Worm (Caenorhabditis elegans) whole organism, young adult: ENCODE data around the gene T12A2.3.

ENCODE experiments used
- B0336.3 ChIP-seq: fragments of 200-800 bp; sonication (Bioruptor generic); IDR thresholded peaks from 2 replicates; pipeline ENCODE4 v1.3.6; 2022; ENCODE audit warnings: missing genetic modification characterization, missing compliant biosample characterization
- F39B2.1 ChIP-seq: fragments of 200-800 bp; sonication (Bioruptor generic); IDR thresholded peaks from 2 replicates; pipeline ENCODE4 v1.3.6; 2022; ENCODE audit warnings: missing genetic modification reagents, missing genetic modification characterization, missing compliant biosample characterization
- F49E8.2 ChIP-seq: sonication (generic microtip); optimal IDR thresholded peaks from 3 replicates; lab custom pipeline; 2017; ENCODE audit warnings: missing genetic modification characterization, mild to moderate bottlenecking, missing compliant biosample characterization, antibody characterized with exemption, moderate library complexity; ENCODE audit not compliant: insufficient read depth
- F55B11.4 ChIP-seq: sonication (generic microtip); optimal IDR thresholded peaks from 2 replicates; lab custom pipeline; 2016; ENCODE audit warnings: missing compliant biosample characterization, missing genetic modification characterization, borderline replicate concordance; ENCODE audit not compliant: insufficient read depth
- F57A8.1 ChIP-seq: fragments of 200-800 bp; sonication (Bioruptor generic); optimal IDR thresholded peaks from 2 replicates; lab custom pipeline; 2018; ENCODE audit warnings: mild to moderate bottlenecking, missing genetic modification characterization, moderate library complexity, missing compliant biosample characterization
- Y95B8A.8 ChIP-seq: fragments of 200-800 bp; sonication (Bioruptor generic); IDR thresholded peaks from 2 replicates; pipeline ENCODE4 v1.3.6; 2022; ENCODE audit warnings: missing genetic modification reagents, missing genetic modification characterization, missing compliant biosample characterization
- ama-1 ChIP-seq, 3 experiments: fragments of 150-350 bp in 1 of 3; sonication (generic microtip) in 2 of 3; optimal IDR thresholded peaks; 2 replicates each; lab custom pipeline; 2014 to 2018; ENCODE audit warnings: missing biosample characterization in 2 of 3, missing genetic modification characterization in 2 of 3, missing genetic modification reagents in 2 of 3
- aptf-2 ChIP-seq: fragments of 200-800 bp; sonication (Bioruptor generic); conservative IDR thresholded peaks from 2 replicates; pipeline ENCODE4 v1.3.6; 2022; ENCODE audit warnings: missing genetic modification reagents, missing genetic modification characterization, missing compliant biosample characterization
- attf-3 ChIP-seq: fragments of 200-800 bp; sonication (Bioruptor generic); conservative IDR thresholded peaks from 2 replicates; pipeline ENCODE4 v1.3.6; 2022; ENCODE audit warnings: missing genetic modification reagents, missing genetic modification characterization, missing compliant biosample characterization
- die-1 ChIP-seq: sonication (generic microtip); optimal IDR thresholded peaks from 2 replicates; lab custom pipeline; 2016; ENCODE audit warnings: missing genotype, mild to moderate bottlenecking, missing genetic modification characterization, missing compliant biosample characterization
- efl-1 ChIP-seq: fragments of 150-350 bp; optimal IDR thresholded peaks from 2 replicates; lab custom pipeline; 2014; ENCODE audit warnings: missing biosample characterization, missing genetic modification reagents, missing genetic modification characterization
- egl-44 ChIP-seq: fragments of 200-800 bp; sonication (Bioruptor generic); IDR thresholded peaks from 2 replicates; pipeline ENCODE4 v1.3.6; 2022; ENCODE audit warnings: missing genetic modification reagents, missing genetic modification characterization, missing compliant biosample characterization
- ekl-4 ChIP-seq: fragments of 200-800 bp; sonication (Bioruptor generic); IDR thresholded peaks from 2 replicates; pipeline ENCODE4 v1.3.6; 2022; ENCODE audit warnings: missing genetic modification reagents, missing genetic modification characterization, missing compliant biosample characterization
- hlh-26 ChIP-seq: fragments of 200-800 bp; sonication (Bioruptor generic); conservative IDR thresholded peaks from 2 replicates; pipeline ENCODE4 v1.3.6; 2022; ENCODE audit warnings: missing genetic modification reagents, missing genetic modification characterization, missing compliant biosample characterization
- hmg-1.2 ChIP-seq: fragments of 200-800 bp; sonication (Bioruptor generic); IDR thresholded peaks from 2 replicates; pipeline ENCODE4 v1.3.6; 2022; ENCODE audit warnings: missing genetic modification reagents, missing genetic modification characterization, missing compliant biosample characterization
- hrde-1 ChIP-seq: sonication (generic microtip); optimal IDR thresholded peaks from 2 replicates; lab custom pipeline; 2016; ENCODE audit warnings: missing genetic modification characterization, mild to moderate bottlenecking, missing compliant biosample characterization, moderate library complexity, missing genotype, missing genetic modification reagents, borderline replicate concordance
- hsf-1 ChIP-seq: fragments of 200-800 bp; sonication (Bioruptor generic); IDR thresholded peaks from 2 replicates; pipeline ENCODE4 v1.3.6; 2022; ENCODE audit warnings: missing genetic modification reagents, missing genetic modification characterization, missing compliant biosample characterization
- lin-26 ChIP-seq: fragments of 200-800 bp; sonication (Bioruptor generic); IDR thresholded peaks from 2 replicates; pipeline ENCODE4 v1.3.6; 2022; ENCODE audit warnings: missing genetic modification reagents, missing genetic modification characterization, missing compliant biosample characterization
- lsl-1 ChIP-seq: fragments of 200-800 bp; sonication (Bioruptor generic); optimal IDR thresholded peaks from 2 replicates; lab custom pipeline; 2018; ENCODE audit warnings: mild to moderate bottlenecking, missing genetic modification characterization, moderate library complexity, missing compliant biosample characterization
- madf-3 ChIP-seq: fragments of 200-800 bp; sonication (Bioruptor generic); IDR thresholded peaks from 2 replicates; pipeline ENCODE4 v1.3.6; 2022; ENCODE audit warnings: missing genetic modification reagents, missing genetic modification characterization, missing compliant biosample characterization
- nfya-2 ChIP-seq: fragments of 200-800 bp; sonication (Bioruptor generic); IDR thresholded peaks from 2 replicates; pipeline ENCODE4 v1.3.6; 2022; ENCODE audit warnings: missing genetic modification reagents, missing genetic modification characterization, missing compliant biosample characterization
- nhr-80 ChIP-seq: sonication (generic microtip); optimal IDR thresholded peaks from 2 replicates; lab custom pipeline; 2016; ENCODE audit warnings: missing genetic modification characterization, missing compliant biosample characterization
- nhr-90 ChIP-seq: sonication (generic microtip); optimal IDR thresholded peaks from 2 replicates; lab custom pipeline; 2016; ENCODE audit warnings: missing genotype, mild to moderate bottlenecking, missing genetic modification characterization, missing compliant biosample characterization
- pbrm-1 ChIP-seq: fragments of 200-800 bp; sonication (Bioruptor generic); IDR thresholded peaks from 2 replicates; pipeline ENCODE4 v1.3.6; 2022; ENCODE audit warnings: missing genetic modification reagents, missing genetic modification characterization, missing compliant biosample characterization
- pha-4 ChIP-seq: fragments of 150-350 bp; sonication (generic microtip); optimal IDR thresholded peaks from 2 replicates; lab custom pipeline; 2014; ENCODE audit warnings: missing biosample characterization, missing genetic modification reagents, missing genetic modification characterization
- rcor-1 ChIP-seq: fragments of 200-800 bp; sonication (Bioruptor generic); IDR thresholded peaks from 2 replicates; pipeline ENCODE4 v1.3.6; 2022; ENCODE audit warnings: missing genetic modification reagents, missing genetic modification characterization, missing compliant biosample characterization
- repo-1 ChIP-seq: sonication (generic microtip); optimal IDR thresholded peaks from 2 replicates; lab custom pipeline; 2017; ENCODE audit warnings: mild to moderate bottlenecking, missing genetic modification characterization, missing compliant biosample characterization
- sea-2 ChIP-seq: fragments of 200-800 bp; sonication (Bioruptor generic); IDR thresholded peaks from 2 replicates; pipeline ENCODE4 v1.3.6; 2022; ENCODE audit warnings: missing genetic modification characterization, missing compliant biosample characterization
- snpc-1.1 ChIP-seq: sonication (generic microtip); optimal IDR thresholded peaks from 2 replicates; lab custom pipeline; 2017; ENCODE audit warnings: missing genetic modification characterization, mild to moderate bottlenecking, missing compliant biosample characterization, antibody characterized with exemption, moderate library complexity, missing genotype, missing genetic modification reagents; ENCODE audit not compliant: insufficient read depth
- snpc-1.3 ChIP-seq: sonication (generic microtip); optimal IDR thresholded peaks from 2 replicates; lab custom pipeline; 2017; ENCODE audit warnings: missing genetic modification characterization, mild to moderate bottlenecking, missing compliant biosample characterization, antibody characterized with exemption, moderate library complexity, missing genotype, missing genetic modification reagents; ENCODE audit not compliant: insufficient read depth
- snpc-3.4 ChIP-seq: sonication (generic microtip); optimal IDR thresholded peaks from 2 replicates; lab custom pipeline; 2017; ENCODE audit warnings: missing genetic modification characterization, mild to moderate bottlenecking, missing compliant biosample characterization, antibody characterized with exemption, moderate library complexity, missing genotype, missing genetic modification reagents
- snpc-4 ChIP-seq, 5 experiments: fragments of 150-350 bp in 1 of 5; sonication (generic microtip) in 4 of 5; optimal IDR thresholded peaks; 2 replicates each; lab custom pipeline; 2014 to 2018; ENCODE audit warnings: missing genetic modification characterization in 5 of 5, missing biosample characterization in 3 of 5, antibody characterized with exemption in 2 of 5, mild to moderate bottlenecking in 2 of 5, missing compliant biosample characterization in 2 of 5, missing genotype in 2 of 5, moderate library complexity in 2 of 5, missing genetic modification reagents in 1 of 5
- sptf-2 ChIP-seq: fragments of 200-800 bp; sonication (Bioruptor generic); optimal IDR thresholded peaks from 2 replicates; lab custom pipeline; 2018; ENCODE audit warnings: mild to moderate bottlenecking, missing genetic modification characterization, missing compliant biosample characterization
- tbp1 ChIP-seq: fragments of 200-800 bp; sonication (Bioruptor generic); optimal IDR thresholded peaks from 2 replicates; lab custom pipeline; 2018; ENCODE audit warnings: mild to moderate bottlenecking, missing genetic modification characterization, missing compliant biosample characterization
- unc-130 ChIP-seq: sonication (generic microtip); optimal IDR thresholded peaks from 2 replicates; lab custom pipeline; 2016; ENCODE audit warnings: missing genetic modification reagents, missing genetic modification characterization, missing compliant biosample characterization
- zfh-2 ChIP-seq: fragments of 200-800 bp; sonication (Bioruptor generic); conservative IDR thresholded peaks from 2 replicates; pipeline ENCODE4 v1.3.6; 2022; ENCODE audit warnings: missing genetic modification reagents, missing genetic modification characterization, missing compliant biosample characterization
- ztf-25 ChIP-seq: fragments of 200-800 bp; sonication (Bioruptor generic); IDR thresholded peaks from 2 replicates; pipeline ENCODE4 v1.3.6; 2022; ENCODE audit warnings: missing genetic modification reagents, missing genetic modification characterization, missing compliant biosample characterization

The T12A2.3 gene

DNA sequence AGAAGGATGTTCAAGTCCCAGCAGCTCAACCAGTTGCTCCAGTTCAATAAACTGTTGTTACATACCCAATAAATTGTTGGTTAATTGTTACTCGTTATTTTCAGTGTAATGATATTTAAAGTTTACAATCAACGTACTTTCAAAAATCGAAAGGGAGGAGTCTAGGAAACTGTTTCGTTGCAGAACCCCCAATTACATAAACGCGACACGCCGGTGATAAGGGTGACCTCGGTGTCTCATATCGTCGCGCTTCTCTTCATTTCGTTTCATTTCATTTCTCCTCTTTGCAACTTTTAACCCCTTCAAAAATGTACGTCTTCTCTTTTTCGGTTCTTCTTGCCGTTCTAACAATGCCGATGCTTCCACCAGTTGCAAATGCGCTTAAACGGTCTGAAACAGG lies 32.7 kb upstream of the T12A2.3 start, which contains the start of gene C23G10.2 (continued):
- TF ChIP-seq repo-1 (tag; lab: Kevin White, UChicago) (peak; percentile 16), nhr-90 (no peak), tbp1 (GFP tag; lab: Kevin White, UChicago) (peak; percentile 39), rcor-1 (GFP tag; lab: Robert Waterston, UW) (peak; percentile 62), ekl-4 (GFP tag; lab: Robert Waterston, UW) (peak; percentile 70; the same call in 1 of the 2 replicates), snpc-3.4 (tag; lab: Kevin White, UChicago) (peak; percentile 54), lin-26 (GFP tag; lab: Robert Waterston, UW) (peak; percentile 69), ztf-25 (GFP tag; lab: Robert Waterston, UW) (no peak), sptf-2 (GFP tag; lab: Kevin White, UChicago) (no peak), nhr-80 (tag; lab: Kevin White, UChicago) (no peak), snpc-4 (GFP tag; optimal IDR thresholded peaks at IDR 0.05; lab: Kevin White, UChicago) (no peak), snpc-4 (tag; optimal IDR thresholded peaks at IDR 0.05; lab: Kevin White, UChicago) (peak in 2 of 4 experiments; percentile 24), hmg-1.2 (GFP tag; lab: Robert Waterston, UW) (peak; percentile 30; the same call in 1 of the 2 replicates), ama-1 (optimal IDR thresholded peaks at IDR 0.05; lab: Kevin White, UChicago) (no peak), ama-1 (GFP tag; optimal IDR thresholded peaks at IDR 0.05; lab: Kevin White, UChicago) (peak in 1 of 2 experiments; percentile 75), pha-4 (no peak), egl-44 (no peak), F49E8.2 (tag; lab: Kevin White, UChicago) (peak; percentile 83), hrde-1 (tag; lab: Kevin White, UChicago) (peak; percentile 23), zfh-2 (GFP tag; lab: Robert Waterston, UW) (0 out of 2 replicates have a peak, but pooled peaks have one; percentile 7), attf-3 (GFP tag; lab: Robert Waterston, UW) (no peak), snpc-1.3 (tag; lab: Kevin White, UChicago) (peak; percentile 42), hlh-26 (GFP tag; lab: Robert Waterston, UW) (no peak), snpc-1.1 (peak; percentile 65), F39B2.1 (peak; percentile 75; the same call in 1 of the 2 replicates), lsl-1 (peak; percentile 1), B0336.3 (GFP tag; lab: Robert Waterston, UW) (peak; percentile 48; the same call in 1 of the 2 replicates), pbrm-1 (peak; percentile 61; the same call in 1 of the 2 replicates), madf-3 (GFP tag; lab: Robert Waterston, UW) (peak; percentile 58; the same call in 1 of the 2 replicates), Y95B8A.8 (GFP tag; lab: Robert Waterston, UW) (0 out of 2 replicates have a peak, but pooled peaks have one; percentile 31), die-1 (tag; lab: Kevin White, UChicago) (peak; percentile 31), unc-130 (GFP tag; lab: Kevin White, UChicago) (no peak), aptf-2 (GFP tag; lab: Robert Waterston, UW) (no peak), sea-2 (GFP tag; lab: Robert Waterston, UW) (no peak), hsf-1 (GFP tag; lab: Robert Waterston, UW) (peak; percentile 61), efl-1 (GFP tag; lab: Kevin White, UChicago) (peak; percentile 3)

DNA sequence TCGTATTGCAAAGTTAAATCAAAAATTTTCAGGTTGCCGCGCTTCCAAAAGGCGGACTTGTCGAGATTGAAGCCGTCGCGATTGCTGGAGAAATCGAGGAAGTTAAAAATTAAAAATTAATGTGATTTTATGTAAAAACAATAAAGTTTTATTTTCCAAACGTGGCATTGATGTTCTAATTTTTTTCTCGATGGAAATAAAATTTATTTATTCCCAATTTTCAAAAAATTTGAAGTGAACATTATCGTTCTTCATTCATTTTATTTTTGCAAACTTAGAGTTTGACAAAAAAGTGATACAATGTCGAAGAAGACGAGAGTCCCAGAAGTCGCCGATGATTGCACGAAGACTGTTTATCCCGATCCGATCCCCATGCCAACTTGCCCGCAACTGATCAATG lies 31.6 kb upstream of the T12A2.3 start, which contains the start of gene C23G10.1:
Gene C23G10.1, plus strand, starts transcription at position 301 of the 400 bp plus-strand sequence.
- TF ChIP-seq F55B11.4 (no peak), F57A8.1 (GFP tag; lab: Kevin White, UChicago) (no peak), F49E8.2 (tag; lab: Kevin White, UChicago) (peak; percentile 32), nfya-2 (GFP tag; lab: Robert Waterston, UW) (no peak)
